Fruit fly (Drosophila melanogaster) whole organism: ENCODE measurements around the gene Coq2.

ENCODE experiments used
- CG8478 ChIP-seq: fragments of >200 bp; optimal IDR thresholded peaks from 2 replicates; lab custom pipeline; 2018; ENCODE audit warnings: inconsistent platforms
- Dll ChIP-seq: fragments of >200 bp; optimal IDR thresholded peaks from 2 replicates; lab custom pipeline; 2017
- EcR ChIP-seq, 2 experiments: fragments of >200 bp; optimal IDR thresholded peaks; 2 replicates each; lab custom pipeline; 2017; ENCODE audit warnings: missing biosample characterization in 2 of 2, missing genetic modification characterization in 2 of 2, missing genetic modification reagents in 2 of 2
- pan ChIP-seq: fragments of >200 bp; optimal IDR thresholded peaks from 2 replicates; lab custom pipeline; 2017
- psq ChIP-seq: fragments of >200 bp; optimal IDR thresholded peaks from 2 replicates; lab custom pipeline; 2017
- usp ChIP-seq: fragments of >200 bp; optimal IDR thresholded peaks from 2 replicates; lab custom pipeline; 2017; ENCODE audit warnings: missing biosample characterization, missing genetic modification characterization, mixed read lengths

Gene Coq2

dm6 chr3R:8284234-8284633 lies 32.1 kb downstream of the Coq2 start:
- TF ChIP-seq usp (GFP tag; lab: Kevin White, UChicago), result no peak
- no peak for TF ChIP-seq CG8478 (lab: Kevin White, UChicago)
- no peak for TF ChIP-seq Dll (lab: Kevin White, UChicago)
- TF ChIP-seq psq (lab: Kevin White, UChicago), result no peak
- no peak for TF ChIP-seq pan (lab: Kevin White, UChicago)
- no peak for TF ChIP-seq EcR (GFP tag; optimal IDR thresholded peaks at IDR 0.05; lab: Kevin White, UChicago)

DNA sequence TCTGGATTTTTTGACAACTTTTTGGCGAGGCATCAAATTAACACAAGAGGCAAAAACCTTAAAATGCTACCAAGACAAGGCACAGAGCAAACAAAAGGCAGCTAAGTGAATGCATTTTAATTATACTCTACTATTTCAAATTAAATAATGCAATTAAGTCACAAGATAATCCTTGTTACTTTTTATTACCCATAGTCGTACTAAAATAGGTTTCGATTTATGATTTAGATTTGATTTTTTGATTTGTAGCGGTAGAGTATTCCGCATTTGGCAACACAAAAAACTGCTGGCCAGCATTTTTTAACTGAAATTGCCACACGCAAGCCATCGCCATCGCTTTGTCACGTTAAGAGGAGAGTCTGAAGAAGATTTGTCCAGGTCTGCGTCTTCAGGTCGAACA lies 33.6 kb downstream of the Coq2 start:
- no peak for TF ChIP-seq psq (lab: Kevin White, UChicago)
- TF ChIP-seq CG8478 (lab: Kevin White, UChicago), result no peak
- TF ChIP-seq EcR (GFP tag; optimal IDR thresholded peaks at IDR 0.05; lab: Kevin White, UChicago), result no peak
- TF ChIP-seq usp (GFP tag; lab: Kevin White, UChicago), result no peak
- TF ChIP-seq pan (lab: Kevin White, UChicago), result no peak
- TF ChIP-seq Dll (lab: Kevin White, UChicago), result no peak

- TF ChIP-seq usp (GFP tag; lab: Kevin White, UChicago) (no peak), Dll (lab: Kevin White, UChicago) (no peak), pan (lab: Kevin White, UChicago) (no peak), psq (lab: Kevin White, UChicago) (no peak), EcR (GFP tag; optimal IDR thresholded peaks at IDR 0.05; lab: Kevin White, UChicago) (no peak), CG8478 (lab: Kevin White, UChicago) (no peak)
Measured at dm6 chr3R:8279970-8280369, 36.4 kb downstream of the Coq2 start.

DNA sequence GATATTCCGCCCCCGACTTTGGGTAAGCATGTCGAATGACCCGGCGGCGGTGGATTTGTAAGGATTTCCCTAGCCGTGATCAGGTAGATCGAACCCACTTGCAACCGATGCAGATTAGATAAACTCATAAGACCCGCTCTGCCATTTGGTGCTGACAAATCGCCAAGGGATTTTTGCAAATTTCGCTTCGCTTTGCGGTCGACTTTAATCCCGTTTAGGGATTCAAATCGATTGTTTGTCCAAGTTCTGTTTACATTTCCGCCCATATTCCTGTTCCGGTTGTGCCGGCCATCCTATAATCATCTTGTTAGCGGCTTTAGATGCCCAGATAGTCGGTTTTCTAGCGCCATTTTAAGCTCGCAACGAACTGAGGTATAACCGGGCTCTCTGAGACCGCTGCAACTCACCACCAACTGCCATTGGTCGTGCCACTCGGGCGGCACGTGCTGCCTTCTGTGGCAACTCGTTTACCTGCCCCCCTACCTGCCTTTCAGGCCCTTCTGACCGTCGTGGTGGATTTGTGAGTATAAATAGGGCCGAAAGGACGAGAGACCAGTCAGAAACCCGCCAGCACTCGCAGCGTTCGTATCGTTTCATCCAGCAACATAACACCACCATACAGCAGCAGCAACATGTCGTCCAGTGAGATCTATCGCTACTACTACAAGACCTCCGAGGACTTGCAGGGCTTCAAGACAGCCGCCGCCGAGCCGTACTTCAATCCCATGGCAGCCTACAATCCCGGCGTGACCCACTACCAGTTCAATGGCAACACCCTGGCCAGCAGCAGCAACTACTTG lies 38.6 kb downstream of the Coq2 start, which contains the start of gene ato:
TSS of gene ato (plus strand) at position 559 of the 800 bp plus-strand sequence.
- TF ChIP-seq usp (GFP tag; lab: Kevin White, UChicago), result no peak
- TF ChIP-seq EcR (GFP tag; optimal IDR thresholded peaks at IDR 0.05; lab: Kevin White, UChicago), result no peak
- no peak for TF ChIP-seq CG8478 (lab: Kevin White, UChicago)
- no peak for TF ChIP-seq Dll (lab: Kevin White, UChicago)
- TF ChIP-seq psq (lab: Kevin White, UChicago), result no peak
- TF ChIP-seq pan (lab: Kevin White, UChicago), result no peak

dm6 chr3R:8275031-8275430 lies 41.3 kb downstream of the Coq2 start:
- no peak for TF ChIP-seq usp (GFP tag; lab: Kevin White, UChicago)
- TF ChIP-seq Dll (lab: Kevin White, UChicago), result no peak
- no peak for TF ChIP-seq CG8478 (lab: Kevin White, UChicago)
- no peak for TF ChIP-seq EcR (GFP tag; optimal IDR thresholded peaks at IDR 0.05; lab: Kevin White, UChicago)
- no peak for TF ChIP-seq pan (lab: Kevin White, UChicago)
- TF ChIP-seq psq (lab: Kevin White, UChicago), result no peak

DNA sequence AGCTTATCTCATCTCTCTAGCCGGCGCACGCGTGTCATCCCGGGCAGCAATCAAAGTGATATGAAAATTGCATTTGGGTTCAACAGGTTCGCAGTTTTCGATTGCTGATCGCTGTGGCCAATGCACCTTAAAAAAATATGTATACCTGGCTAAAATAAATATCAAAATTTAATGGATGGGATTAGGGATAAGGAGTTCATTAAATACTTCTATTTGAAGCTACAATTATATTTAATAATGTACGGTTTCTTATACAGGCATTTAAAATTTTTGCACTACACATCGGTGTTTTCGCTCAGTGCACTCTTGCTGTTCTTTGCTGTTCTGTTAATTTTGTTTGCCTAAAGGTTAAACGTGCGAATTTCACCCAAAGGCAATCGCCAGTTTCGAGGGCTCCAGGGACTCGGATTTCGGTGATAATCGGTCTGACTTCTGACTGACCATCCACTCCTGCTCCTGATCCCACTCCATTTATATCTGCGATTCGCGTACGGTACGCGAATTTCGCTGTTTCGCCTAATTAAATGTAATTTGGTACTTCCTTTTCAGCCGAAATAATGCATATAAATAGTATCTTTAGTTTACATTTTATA lies 43.7 kb downstream of the Coq2 start:
- no peak for TF ChIP-seq Dll (lab: Kevin White, UChicago)
- TF ChIP-seq EcR (GFP tag; optimal IDR thresholded peaks at IDR 0.05; lab: Kevin White, UChicago), result no peak
- TF ChIP-seq pan (lab: Kevin White, UChicago), result no peak
- no peak for TF ChIP-seq usp (GFP tag; lab: Kevin White, UChicago)
- no peak for TF ChIP-seq psq (lab: Kevin White, UChicago)
- TF ChIP-seq CG8478 (lab: Kevin White, UChicago), result no peak

DNA sequence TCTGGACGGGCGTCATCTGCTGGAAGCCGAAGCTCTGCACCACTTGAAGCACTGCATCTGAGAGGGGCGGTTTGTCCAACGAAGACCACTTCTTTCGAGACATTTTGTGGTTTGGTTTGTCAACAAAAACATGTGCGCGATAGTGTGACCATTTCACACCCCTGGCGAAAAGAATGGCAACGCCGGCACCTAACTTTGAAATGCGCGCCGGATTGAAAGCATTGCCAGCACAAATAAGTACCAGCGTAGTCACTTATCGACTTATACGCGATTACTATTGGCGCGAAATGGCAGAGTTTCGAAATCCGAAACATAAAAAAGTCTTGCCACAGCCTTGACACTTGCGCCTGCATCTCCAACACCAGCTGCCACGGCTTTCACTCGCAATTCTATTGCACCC lies 46.6 kb downstream of the Coq2 start, which contains the start of gene CG9630:
TSS of gene CG9630 (minus strand) at position 157 of the 400 bp plus-strand sequence.
- TF ChIP-seq pan (lab: Kevin White, UChicago), result no peak
- no peak for TF ChIP-seq CG8478 (lab: Kevin White, UChicago)
- no peak for TF ChIP-seq Dll (lab: Kevin White, UChicago)
- no peak for TF ChIP-seq psq (lab: Kevin White, UChicago)
- no peak for TF ChIP-seq usp (GFP tag; lab: Kevin White, UChicago)
- no peak for TF ChIP-seq EcR (GFP tag; optimal IDR thresholded peaks at IDR 0.05; lab: Kevin White, UChicago)
